Worm (Caenorhabditis elegans) whole organism, L2 larva: Measurements from ENCODE around the gene C01G12.3.

ENCODE experiments used
- C34F6.9 ChIP-seq: fragments of 150-350 bp; optimal IDR thresholded peaks from 2 replicates; lab custom pipeline; 2014; ENCODE audit warnings: missing biosample characterization, missing genetic modification characterization
- alr-1 ChIP-seq: fragments of 150-350 bp; optimal IDR thresholded peaks from 2 replicates; lab custom pipeline; 2014; ENCODE audit warnings: missing biosample characterization, missing genetic modification characterization
- aly-2 ChIP-seq: fragments of 150-350 bp; optimal IDR thresholded peaks from 2 replicates; lab custom pipeline; 2014; ENCODE audit warnings: missing biosample characterization, missing genetic modification characterization
- ama-1 ChIP-seq: fragments of 150-350 bp; optimal IDR thresholded peaks from 2 replicates; lab custom pipeline; 2018; ENCODE audit warnings: inconsistent platforms
- blmp-1 ChIP-seq: sonication (generic microtip); optimal IDR thresholded peaks from 2 replicates; lab custom pipeline; 2017; ENCODE audit warnings: missing genetic modification characterization, mild to moderate bottlenecking, missing compliant biosample characterization, antibody characterized with exemption, moderate library complexity; ENCODE audit not compliant: insufficient read depth
- ceh-16 ChIP-seq: fragments of 150-350 bp; optimal IDR thresholded peaks from 2 replicates; lab custom pipeline; 2014; ENCODE audit warnings: missing biosample characterization, missing genetic modification characterization
- dmd-4 ChIP-seq: sonication (generic microtip); optimal IDR thresholded peaks from 2 replicates; lab custom pipeline; 2017; ENCODE audit warnings: missing biosample characterization, missing genetic modification characterization
- elt-1 ChIP-seq: fragments of 150-350 bp; optimal IDR thresholded peaks from 2 replicates; lab custom pipeline; 2014; ENCODE audit warnings: missing biosample characterization, missing genetic modification characterization
- elt-3 ChIP-seq: sonication (generic microtip); optimal IDR thresholded peaks from 2 replicates; lab custom pipeline; 2017; ENCODE audit warnings: missing biosample characterization, missing genetic modification characterization
- gmeb-1 ChIP-seq: fragments of 150-350 bp; optimal IDR thresholded peaks from 2 replicates; lab custom pipeline; 2014; ENCODE audit warnings: missing biosample characterization, missing genetic modification characterization
- lin-11 ChIP-seq: fragments of 150-350 bp; sonication (generic microtip); optimal IDR thresholded peaks from 2 replicates; lab custom pipeline; 2014; ENCODE audit warnings: missing biosample characterization, missing genetic modification characterization, inconsistent platforms, mixed read lengths
- lin-13 ChIP-seq: fragments of 150-350 bp; optimal IDR thresholded peaks from 2 replicates; lab custom pipeline; 2014; ENCODE audit warnings: missing biosample characterization, missing genetic modification reagents, missing genetic modification characterization
- lin-39 ChIP-seq: fragments of 150-350 bp; optimal IDR thresholded peaks from 2 replicates; lab custom pipeline; 2014; ENCODE audit warnings: missing biosample characterization, missing genetic modification reagents, missing genetic modification characterization
- mab-5 ChIP-seq: fragments of 150-350 bp; optimal IDR thresholded peaks from 2 replicates; lab custom pipeline; 2014; ENCODE audit warnings: missing biosample characterization, missing genetic modification characterization
- mbf-1 ChIP-seq: sonication (generic microtip); optimal IDR thresholded peaks from 2 replicates; lab custom pipeline; 2017; ENCODE audit warnings: missing biosample characterization, missing genetic modification characterization
- mdl-1 ChIP-seq, 2 experiments: fragments of 150-350 bp in 1 of 2; sonication (generic microtip) in 1 of 2; optimal IDR thresholded peaks; 2 replicates each; lab custom pipeline; 2017; ENCODE audit warnings: missing biosample characterization in 2 of 2, missing genetic modification characterization in 2 of 2
- nhr-10 ChIP-seq: sonication (generic microtip); optimal IDR thresholded peaks from 2 replicates; lab custom pipeline; 2017; ENCODE audit warnings: missing biosample characterization, missing genetic modification characterization
- nhr-11 ChIP-seq: fragments of 150-350 bp; optimal IDR thresholded peaks from 2 replicates; lab custom pipeline; 2014; ENCODE audit warnings: missing biosample characterization, missing genetic modification characterization
- nhr-12 ChIP-seq: fragments of 150-350 bp; optimal IDR thresholded peaks from 2 replicates; lab custom pipeline; 2014; ENCODE audit warnings: missing biosample characterization, missing genetic modification characterization
- nhr-23 ChIP-seq: fragments of 150-350 bp; optimal IDR thresholded peaks from 2 replicates; lab custom pipeline; 2014; ENCODE audit warnings: missing biosample characterization, missing genetic modification reagents, missing genetic modification characterization
- nhr-237 ChIP-seq: fragments of 150-350 bp; optimal IDR thresholded peaks from 2 replicates; lab custom pipeline; 2014; ENCODE audit warnings: missing biosample characterization, missing genetic modification characterization
- nhr-25 ChIP-seq: fragments of 150-350 bp; sonication (generic microtip); optimal IDR thresholded peaks from 3 replicates; lab custom pipeline; 2014; ENCODE audit warnings: missing biosample characterization, missing genetic modification characterization
- nhr-6 ChIP-seq: fragments of 150-350 bp; optimal IDR thresholded peaks from 2 replicates; lab custom pipeline; 2014; ENCODE audit warnings: missing biosample characterization, missing genetic modification characterization
- peb-1 ChIP-seq: fragments of 150-350 bp; optimal IDR thresholded peaks from 2 replicates; lab custom pipeline; 2014; ENCODE audit warnings: missing biosample characterization, missing genetic modification characterization
- skn-1 ChIP-seq: sonication (generic microtip); optimal IDR thresholded peaks from 2 replicates; lab custom pipeline; 2017; ENCODE audit warnings: missing biosample characterization, missing genetic modification characterization
- sma-3 ChIP-seq: sonication (generic microtip); optimal IDR thresholded peaks from 2 replicates; lab custom pipeline; 2016; ENCODE audit warnings: missing genetic modification reagents, missing genetic modification characterization, missing compliant biosample characterization
- sma-9 ChIP-seq, 2 experiments: fragments of 150-350 bp in 1 of 2; sonication (generic microtip) in 1 of 2; optimal IDR thresholded peaks; 2 replicates each; lab custom pipeline; 2014 to 2016; ENCODE audit warnings: missing genetic modification characterization in 2 of 2, mild to moderate bottlenecking in 1 of 2, missing biosample characterization in 1 of 2, missing compliant biosample characterization in 1 of 2, missing genetic modification reagents in 1 of 2, moderate library complexity in 1 of 2
- snpc-4 ChIP-seq: fragments of 150-350 bp; optimal IDR thresholded peaks from 2 replicates; lab custom pipeline; 2014; ENCODE audit warnings: missing biosample characterization, missing genetic modification characterization
- unc-39 ChIP-seq: fragments of 150-350 bp; optimal IDR thresholded peaks from 2 replicates; lab custom pipeline; 2014; ENCODE audit warnings: missing biosample characterization, missing genetic modification characterization
- unc-55 ChIP-seq: fragments of 150-350 bp; sonication (generic microtip); optimal IDR thresholded peaks from 3 replicates; lab custom pipeline; 2014; ENCODE audit warnings: missing biosample characterization, missing genetic modification reagents, missing genetic modification characterization
- zag-1 ChIP-seq: fragments of 150-350 bp; optimal IDR thresholded peaks from 2 replicates; lab custom pipeline; 2014; ENCODE audit warnings: missing biosample characterization, missing genetic modification characterization
- ztf-1 ChIP-seq: fragments of 200-800 bp; sonication (Bioruptor generic); conservative IDR thresholded peaks from 2 replicates; pipeline ENCODE4 v1.3.6; 2022; ENCODE audit warnings: missing genetic modification characterization, missing compliant biosample characterization
- ztf-11 ChIP-seq: sonication (generic microtip); optimal IDR thresholded peaks from 2 replicates; lab custom pipeline; 2017; ENCODE audit warnings: missing biosample characterization, missing genetic modification characterization
- ztf-4 ChIP-seq: fragments of 150-350 bp; optimal IDR thresholded peaks from 2 replicates; lab custom pipeline; 2014; ENCODE audit warnings: missing biosample characterization, missing genetic modification characterization

The C01G12.3 gene

ce11 chrII:14582206-14582605 lies at the start of gene C01G12.3:
TSS of gene C01G12.3 (minus strand) at chrII:14582306.
- TF ChIP-seq mdl-1 (tag; optimal IDR thresholded peaks at IDR 0.05; lab: Kevin White, UChicago): no peak
- no peak for TF ChIP-seq ama-1 (lab: Kevin White, UChicago)
- TF ChIP-seq mbf-1 (tag; lab: Kevin White, UChicago): no peak
- no peak for TF ChIP-seq nhr-23 (tag; lab: Kevin White, UChicago)
- TF ChIP-seq alr-1 (tag; lab: Kevin White, UChicago): no peak
- no peak for TF ChIP-seq peb-1 (tag; lab: Kevin White, UChicago)
- TF ChIP-seq zag-1: no peak
- no peak for TF ChIP-seq nhr-10 (tag; lab: Kevin White, UChicago)
- no peak for TF ChIP-seq lin-13 (GFP tag; lab: Kevin White, UChicago)
- TF ChIP-seq gmeb-1 (tag; lab: Kevin White, UChicago): no peak
- TF ChIP-seq ztf-4 (tag; lab: Kevin White, UChicago): no peak
- TF ChIP-seq blmp-1 (tag; lab: Kevin White, UChicago): no peak
- TF ChIP-seq lin-39 (tag; lab: Kevin White, UChicago): no peak
- no peak for TF ChIP-seq nhr-12 (tag; lab: Kevin White, UChicago)

ce11 chrII:14627330-14627729 lies 45.2 kb upstream of the C01G12.3 start, which contains the start of gene tag-297:
TSS of gene tag-297 (plus strand) at chrII:14627630.
- no peak for TF ChIP-seq elt-3 (tag; lab: Kevin White, UChicago)
- no peak for TF ChIP-seq mab-5 (tag; lab: Kevin White, UChicago)
- no peak for TF ChIP-seq unc-39 (tag; lab: Kevin White, UChicago)
- TF ChIP-seq mdl-1 (tag; optimal IDR thresholded peaks at IDR 0.05; lab: Kevin White, UChicago): no peak
- TF ChIP-seq snpc-4 (tag; lab: Kevin White, UChicago): no peak
- TF ChIP-seq unc-55: no peak
- TF ChIP-seq skn-1 (tag; lab: Kevin White, UChicago): no peak
- no peak for TF ChIP-seq elt-1 (tag; lab: Kevin White, UChicago)
- TF ChIP-seq lin-11 (tag; lab: Kevin White, UChicago): no peak

ce11 chrII:14626883-14627282 lies 44.8 kb upstream of the C01G12.3 start:
- TF ChIP-seq blmp-1 (tag; lab: Kevin White, UChicago): peak; percentile 52
- TF ChIP-seq lin-13 (GFP tag; lab: Kevin White, UChicago): no peak
- TF ChIP-seq nhr-237: no peak

- TF ChIP-seq nhr-237: no peak
- no peak for TF ChIP-seq dmd-4 (tag; lab: Kevin White, UChicago)
- TF ChIP-seq lin-13 (GFP tag; lab: Kevin White, UChicago): no peak
- no peak for TF ChIP-seq nhr-6 (tag; lab: Kevin White, UChicago)
- no peak for TF ChIP-seq ama-1 (lab: Kevin White, UChicago)
- TF ChIP-seq ceh-16 (tag; lab: Kevin White, UChicago): no peak
- no peak for TF ChIP-seq lin-11 (tag; lab: Kevin White, UChicago)
- no peak for TF ChIP-seq blmp-1 (tag; lab: Kevin White, UChicago)
- TF ChIP-seq unc-39 (tag; lab: Kevin White, UChicago): no peak
- no peak for TF ChIP-seq skn-1 (tag; lab: Kevin White, UChicago)
- TF ChIP-seq ztf-1 (GFP tag; lab: Robert Waterston, UW): no peak
- no peak for TF ChIP-seq ztf-11 (tag; lab: Kevin White, UChicago)
- TF ChIP-seq sma-9 (GFP tag; optimal IDR thresholded peaks at IDR 0.05; lab: Kevin White, UChicago): no peak
- no peak for TF ChIP-seq sma-9 (tag; optimal IDR thresholded peaks at IDR 0.05; lab: Kevin White, UChicago)
- TF ChIP-seq nhr-10 (tag; lab: Kevin White, UChicago): no peak
- TF ChIP-seq aly-2 (tag; lab: Kevin White, UChicago): no peak
These were observed 40.7 kb upstream of the C01G12.3 start, which contains the start of gene mltn-10 for ce11 chrII:14622758-14623157. TSS of gene mltn-10 (plus strand) at chrII:14623058.

ce11 chrII:14620730-14621129 lies 38.6 kb upstream of the C01G12.3 start:
- no peak for TF ChIP-seq nhr-25 (tag; lab: Kevin White, UChicago)
- no peak for TF ChIP-seq skn-1 (tag; lab: Kevin White, UChicago)
- TF ChIP-seq sma-3 (GFP tag; lab: Kevin White, UChicago): no peak
- no peak for TF ChIP-seq aly-2 (tag; lab: Kevin White, UChicago)
- no peak for TF ChIP-seq lin-13 (GFP tag; lab: Kevin White, UChicago)
- TF ChIP-seq mbf-1 (tag; lab: Kevin White, UChicago): no peak
- no peak for TF ChIP-seq dmd-4 (tag; lab: Kevin White, UChicago)
- no peak for TF ChIP-seq elt-3 (tag; lab: Kevin White, UChicago)
- no peak for TF ChIP-seq peb-1 (tag; lab: Kevin White, UChicago)
- no peak for TF ChIP-seq zag-1
- no peak for TF ChIP-seq nhr-11 (tag; lab: Kevin White, UChicago)
- TF ChIP-seq unc-39 (tag; lab: Kevin White, UChicago): no peak
- TF ChIP-seq nhr-237: no peak
- TF ChIP-seq unc-55: no peak
- no peak for TF ChIP-seq alr-1 (tag; lab: Kevin White, UChicago)
- TF ChIP-seq C34F6.9 (tag; lab: Kevin White, UChicago): no peak
- TF ChIP-seq nhr-23 (tag; lab: Kevin White, UChicago): no peak
- no peak for TF ChIP-seq ztf-1 (GFP tag; lab: Robert Waterston, UW)
- no peak for TF ChIP-seq lin-39 (tag; lab: Kevin White, UChicago)
- no peak for TF ChIP-seq ceh-16 (tag; lab: Kevin White, UChicago)
